Worm (Caenorhabditis elegans) whole organism, young adult: Measurements from ENCODE around the gene C25H3.17.

Source experiments
- B0019.2 ChIP-seq: fragments of 200-800 bp; sonication (Bioruptor generic); conservative IDR thresholded peaks from 2 replicates; pipeline ENCODE4 v1.3.6; 2022; ENCODE audit warnings: missing genetic modification reagents, missing genetic modification characterization, missing compliant biosample characterization
- B0035.1 ChIP-seq: sonication (generic microtip); optimal IDR thresholded peaks from 2 replicates; lab custom pipeline; 2016; ENCODE audit warnings: missing genetic modification characterization, mild to moderate bottlenecking, missing compliant biosample characterization, missing genotype, missing genetic modification reagents
- B0336.3 ChIP-seq: fragments of 200-800 bp; sonication (Bioruptor generic); IDR thresholded peaks from 2 replicates; pipeline ENCODE4 v1.3.6; 2022; ENCODE audit warnings: missing genetic modification characterization, missing compliant biosample characterization
- C17E4.6 ChIP-seq: fragments of 200-800 bp; sonication (Bioruptor generic); IDR thresholded peaks from 2 replicates; pipeline ENCODE4 v1.3.6; 2022; ENCODE audit warnings: missing genetic modification reagents, missing genetic modification characterization, missing compliant biosample characterization
- F33H1.4 ChIP-seq: fragments of 200-800 bp; sonication (Bioruptor generic); IDR thresholded peaks from 2 replicates; pipeline ENCODE4 v1.3.6; 2022; ENCODE audit warnings: missing genetic modification reagents, missing genetic modification characterization, missing compliant biosample characterization
- F37B4.10 ChIP-seq: fragments of 200-800 bp; sonication (Bioruptor generic); IDR thresholded peaks from 2 replicates; pipeline ENCODE4 v1.3.6; 2022; ENCODE audit warnings: missing genetic modification characterization, missing compliant biosample characterization
- F49E8.2 ChIP-seq: sonication (generic microtip); optimal IDR thresholded peaks from 3 replicates; lab custom pipeline; 2017; ENCODE audit warnings: missing genetic modification characterization, mild to moderate bottlenecking, missing compliant biosample characterization, antibody characterized with exemption, moderate library complexity; ENCODE audit not compliant: insufficient read depth
- F57C9.4 ChIP-seq: sonication (generic microtip); optimal IDR thresholded peaks from 2 replicates; lab custom pipeline; 2017; ENCODE audit warnings: mild to moderate bottlenecking, missing genetic modification characterization, missing compliant biosample characterization
- atf-7 ChIP-seq: sonication (generic microtip); optimal IDR thresholded peaks from 2 replicates; lab custom pipeline; 2017; ENCODE audit warnings: mild to moderate bottlenecking, missing genetic modification characterization, missing compliant biosample characterization
- attf-5 ChIP-seq: fragments of 200-800 bp; sonication (Bioruptor generic); optimal IDR thresholded peaks from 2 replicates; lab custom pipeline; 2018; ENCODE audit warnings: mild to moderate bottlenecking, missing genetic modification characterization, missing compliant biosample characterization
- bed-2 ChIP-seq: fragments of 200-800 bp; sonication (Bioruptor generic); IDR thresholded peaks from 2 replicates; pipeline ENCODE4 v1.3.6; 2022; ENCODE audit warnings: missing genetic modification reagents, missing genetic modification characterization, missing compliant biosample characterization
- cebp-1 ChIP-seq, 2 experiments: fragments of 200-800 bp in 1 of 2; sonication (Bioruptor generic) in 1 of 2; sonication (generic microtip) in 1 of 2; IDR thresholded peaks in 1 of 2; optimal IDR thresholded peaks in 1 of 2; 2 replicates each; pipeline versions ENCODE4 v1.3.6 to Lab custom; 2017 to 2022; ENCODE audit warnings: missing compliant biosample characterization in 2 of 2, missing genetic modification characterization in 2 of 2, mild to moderate bottlenecking in 1 of 2, missing genetic modification reagents in 1 of 2, moderate library complexity in 1 of 2
- cebp-2 ChIP-seq: fragments of 200-800 bp; sonication (Bioruptor generic); IDR thresholded peaks from 2 replicates; pipeline ENCODE4 v1.3.6; 2022; ENCODE audit warnings: missing genetic modification characterization, missing compliant biosample characterization
- ceh-40 ChIP-seq: fragments of 200-800 bp; sonication (Bioruptor generic); IDR thresholded peaks from 2 replicates; pipeline ENCODE4 v1.3.6; 2022; ENCODE audit warnings: missing genetic modification characterization, missing compliant biosample characterization
- ceh-58 ChIP-seq: fragments of 200-800 bp; sonication (Bioruptor generic); IDR thresholded peaks from 2 replicates; pipeline ENCODE4 v1.3.6; 2022; ENCODE audit warnings: missing genetic modification characterization, missing compliant biosample characterization
- ceh-91 ChIP-seq: fragments of 200-800 bp; sonication (Bioruptor generic); IDR thresholded peaks from 2 replicates; pipeline ENCODE4 v1.3.6; 2022; ENCODE audit warnings: missing genetic modification reagents, missing genetic modification characterization, missing compliant biosample characterization
- chd-7 ChIP-seq: sonication (generic microtip); optimal IDR thresholded peaks from 2 replicates; lab custom pipeline; 2016; ENCODE audit warnings: mild to moderate bottlenecking, missing genetic modification characterization, moderate library complexity, missing compliant biosample characterization
- egrh-3 ChIP-seq: fragments of 200-800 bp; sonication (Bioruptor generic); IDR thresholded peaks from 2 replicates; pipeline ENCODE4 v1.3.6; 2022; ENCODE audit warnings: missing genetic modification reagents, missing genetic modification characterization, missing compliant biosample characterization
- gei-17 ChIP-seq: fragments of 200-800 bp; sonication (Bioruptor generic); optimal IDR thresholded peaks from 2 replicates; lab custom pipeline; 2018; ENCODE audit warnings: mild to moderate bottlenecking, missing genetic modification characterization, missing compliant biosample characterization
- him-1 ChIP-seq: sonication (generic microtip); optimal IDR thresholded peaks from 2 replicates; lab custom pipeline; 2016; ENCODE audit warnings: missing genotype, missing genetic modification reagents, missing genetic modification characterization, missing compliant biosample characterization
- hrde-1 ChIP-seq: sonication (generic microtip); optimal IDR thresholded peaks from 2 replicates; lab custom pipeline; 2016; ENCODE audit warnings: missing genetic modification characterization, mild to moderate bottlenecking, missing compliant biosample characterization, moderate library complexity, missing genotype, missing genetic modification reagents, borderline replicate concordance
- let-526 ChIP-seq: fragments of 200-800 bp; sonication (Bioruptor generic); IDR thresholded peaks from 2 replicates; pipeline ENCODE4 v1.3.6; 2022; ENCODE audit warnings: missing genetic modification reagents, missing genetic modification characterization, missing compliant biosample characterization
- let-607 ChIP-seq, 2 experiments: fragments of 200-800 bp in 1 of 2; sonication (Bioruptor generic) in 1 of 2; sonication (generic microtip) in 1 of 2; optimal IDR thresholded peaks; 2 replicates each; lab custom pipeline; 2016 to 2018; ENCODE audit warnings: mild to moderate bottlenecking in 2 of 2, missing compliant biosample characterization in 2 of 2, missing genetic modification characterization in 2 of 2, moderate library complexity in 2 of 2, missing genotype in 1 of 2
- lin-26 ChIP-seq: fragments of 200-800 bp; sonication (Bioruptor generic); IDR thresholded peaks from 2 replicates; pipeline ENCODE4 v1.3.6; 2022; ENCODE audit warnings: missing genetic modification reagents, missing genetic modification characterization, missing compliant biosample characterization
- lsl-1 ChIP-seq: fragments of 200-800 bp; sonication (Bioruptor generic); optimal IDR thresholded peaks from 2 replicates; lab custom pipeline; 2018; ENCODE audit warnings: mild to moderate bottlenecking, missing genetic modification characterization, moderate library complexity, missing compliant biosample characterization
- lsy-27 ChIP-seq: sonication (generic microtip); optimal IDR thresholded peaks from 2 replicates; lab custom pipeline; 2017; ENCODE audit warnings: missing genetic modification characterization, mild to moderate bottlenecking, missing compliant biosample characterization, antibody characterized with exemption, missing genotype, borderline replicate concordance; ENCODE audit not compliant: insufficient read depth
- madf-10 ChIP-seq: sonication (generic microtip); optimal IDR thresholded peaks from 2 replicates; lab custom pipeline; 2016; ENCODE audit warnings: mild to moderate bottlenecking, missing genetic modification characterization, missing compliant biosample characterization
- madf-6 ChIP-seq: fragments of 200-800 bp; sonication (Bioruptor generic); IDR thresholded peaks from 2 replicates; pipeline ENCODE4 v1.3.6; 2022; ENCODE audit warnings: missing genetic modification reagents, missing genetic modification characterization, missing compliant biosample characterization
- nfya-2 ChIP-seq: fragments of 200-800 bp; sonication (Bioruptor generic); IDR thresholded peaks from 2 replicates; pipeline ENCODE4 v1.3.6; 2022; ENCODE audit warnings: missing genetic modification reagents, missing genetic modification characterization, missing compliant biosample characterization
- nfyb-1 ChIP-seq: fragments of 200-800 bp; sonication (Bioruptor generic); IDR thresholded peaks from 2 replicates; pipeline ENCODE4 v1.3.6; 2022; ENCODE audit warnings: missing genetic modification reagents, missing genetic modification characterization, missing compliant biosample characterization
- nhr-80 ChIP-seq: sonication (generic microtip); optimal IDR thresholded peaks from 2 replicates; lab custom pipeline; 2016; ENCODE audit warnings: missing genetic modification characterization, missing compliant biosample characterization
- pbrm-1 ChIP-seq: fragments of 200-800 bp; sonication (Bioruptor generic); IDR thresholded peaks from 2 replicates; pipeline ENCODE4 v1.3.6; 2022; ENCODE audit warnings: missing genetic modification reagents, missing genetic modification characterization, missing compliant biosample characterization
- rcor-1 ChIP-seq: fragments of 200-800 bp; sonication (Bioruptor generic); IDR thresholded peaks from 2 replicates; pipeline ENCODE4 v1.3.6; 2022; ENCODE audit warnings: missing genetic modification reagents, missing genetic modification characterization, missing compliant biosample characterization
- rpc-1 ChIP-seq, 2 experiments: fragments of 150-350 bp in 1 of 2; sonication (generic microtip) in 1 of 2; optimal IDR thresholded peaks; 2 replicates each; lab custom pipeline; 2014 to 2018; ENCODE audit warnings: missing biosample characterization in 1 of 2, missing genetic modification characterization in 1 of 2, missing genetic modification reagents in 1 of 2, missing genotype in 1 of 2
- snpc-1.1 ChIP-seq: sonication (generic microtip); optimal IDR thresholded peaks from 2 replicates; lab custom pipeline; 2017; ENCODE audit warnings: missing genetic modification characterization, mild to moderate bottlenecking, missing compliant biosample characterization, antibody characterized with exemption, moderate library complexity, missing genotype, missing genetic modification reagents; ENCODE audit not compliant: insufficient read depth
- snpc-3.4 ChIP-seq: sonication (generic microtip); optimal IDR thresholded peaks from 2 replicates; lab custom pipeline; 2017; ENCODE audit warnings: missing genetic modification characterization, mild to moderate bottlenecking, missing compliant biosample characterization, antibody characterized with exemption, moderate library complexity, missing genotype, missing genetic modification reagents
- snpc-4 ChIP-seq, 5 experiments: fragments of 150-350 bp in 1 of 5; sonication (generic microtip) in 4 of 5; optimal IDR thresholded peaks; 2 replicates each; lab custom pipeline; 2014 to 2018; ENCODE audit warnings: missing genetic modification characterization in 5 of 5, missing biosample characterization in 3 of 5, antibody characterized with exemption in 2 of 5, mild to moderate bottlenecking in 2 of 5, missing compliant biosample characterization in 2 of 5, missing genotype in 2 of 5, moderate library complexity in 2 of 5, missing genetic modification reagents in 1 of 5
- somi-1 ChIP-seq: fragments of 200-800 bp; sonication (Bioruptor generic); optimal IDR thresholded peaks from 2 replicates; lab custom pipeline; 2018; ENCODE audit warnings: mild to moderate bottlenecking, missing genetic modification characterization, missing compliant biosample characterization
- tbp1 ChIP-seq: fragments of 200-800 bp; sonication (Bioruptor generic); optimal IDR thresholded peaks from 2 replicates; lab custom pipeline; 2018; ENCODE audit warnings: mild to moderate bottlenecking, missing genetic modification characterization, missing compliant biosample characterization
- tlf-1 ChIP-seq: fragments of 200-800 bp; sonication (Bioruptor generic); optimal IDR thresholded peaks from 2 replicates; lab custom pipeline; 2018; ENCODE audit warnings: mild to moderate bottlenecking, missing genetic modification characterization, missing compliant biosample characterization
- unc-130 ChIP-seq: sonication (generic microtip); optimal IDR thresholded peaks from 2 replicates; lab custom pipeline; 2016; ENCODE audit warnings: missing genetic modification reagents, missing genetic modification characterization, missing compliant biosample characterization
- ztf-26 ChIP-seq: sonication (generic microtip); optimal IDR thresholded peaks from 2 replicates; lab custom pipeline; 2017; ENCODE audit warnings: missing genetic modification characterization, missing compliant biosample characterization
- ztf-28 ChIP-seq: fragments of 200-800 bp; sonication (Bioruptor generic); IDR thresholded peaks from 2 replicates; pipeline ENCODE4 v1.3.6; 2022; ENCODE audit warnings: missing genetic modification reagents, missing genetic modification characterization, missing compliant biosample characterization
- ztf-6 ChIP-seq: fragments of 200-800 bp; sonication (Bioruptor generic); IDR thresholded peaks from 2 replicates; pipeline ENCODE4 v1.3.6; 2022; ENCODE audit warnings: missing genetic modification reagents, missing genetic modification characterization, missing compliant biosample characterization

C25H3.17 gene

ce11 chrII:5698254-5698653 is 28.8 kb upstream of the C25H3.17 start:
- TF ChIP-seq atf-7 (tag; lab: Kevin White, UChicago) (peak; percentile 41), chd-7 (peak; percentile 33), lin-26 (GFP tag; lab: Robert Waterston, UW) (peak; percentile 51; the same call in 1 of the 2 replicates), ceh-58 (GFP tag; lab: Robert Waterston, UW) (no peak), snpc-4 (GFP tag; optimal IDR thresholded peaks at IDR 0.05; lab: Kevin White, UChicago) (no peak), snpc-4 (tag; optimal IDR thresholded peaks at IDR 0.05; lab: Kevin White, UChicago) (peak in 2 of 4 experiments; percentile 21 to 64), ceh-91 (GFP tag; lab: Robert Waterston, UW) (no peak), tbp1 (GFP tag; lab: Kevin White, UChicago) (peak; percentile 29), tlf-1 (GFP tag; lab: Kevin White, UChicago) (peak; percentile 25), attf-5 (peak; percentile 37), gei-17 (GFP tag; lab: Kevin White, UChicago) (no peak), ztf-26 (tag; lab: Kevin White, UChicago) (peak; percentile 11), B0336.3 (GFP tag; lab: Robert Waterston, UW) (0 out of 2 replicates have a peak, but pooled peaks have one; percentile 20), cebp-1 (GFP tag; IDR thresholded peaks at IDR 0.05; lab: Robert Waterston, UW) (no peak), cebp-1 (tag; optimal IDR thresholded peaks at IDR 0.05; lab: Kevin White, UChicago) (peak; percentile 52), nhr-80 (tag; lab: Kevin White, UChicago) (peak; percentile 58), F49E8.2 (tag; lab: Kevin White, UChicago) (no peak)

- TF ChIP-seq B0019.2 (GFP tag; lab: Robert Waterston, UW) (no peak), ceh-40 (GFP tag; lab: Robert Waterston, UW) (no peak), unc-130 (GFP tag; lab: Kevin White, UChicago) (no peak), somi-1 (no peak), ceh-91 (GFP tag; lab: Robert Waterston, UW) (no peak), egrh-3 (no peak), snpc-3.4 (tag; lab: Kevin White, UChicago) (no peak), let-526 (GFP tag; lab: Robert Waterston, UW) (no peak), B0035.1 (tag; lab: Kevin White, UChicago) (no peak), him-1 (no peak), nfyb-1 (GFP tag; lab: Robert Waterston, UW) (no peak), hrde-1 (tag; lab: Kevin White, UChicago) (no peak), madf-6 (no peak), C17E4.6 (GFP tag; lab: Robert Waterston, UW) (no peak), rcor-1 (GFP tag; lab: Robert Waterston, UW) (no peak), ztf-6 (GFP tag; lab: Robert Waterston, UW) (no peak), cebp-2 (no peak)
Measured at ce11 chrII:5697338-5697737, 27.9 kb upstream of the C25H3.17 start.

ce11 chrII:5696218-5696617 is 26.7 kb upstream of the C25H3.17 start:
- no peak for TF ChIP-seq snpc-1.1 (tag; lab: Kevin White, UChicago)
- TF ChIP-seq B0035.1 (tag; lab: Kevin White, UChicago), result no peak
- no peak for TF ChIP-seq ztf-28 (GFP tag; lab: Robert Waterston, UW)
- TF ChIP-seq lsl-1 (GFP tag; lab: Kevin White, UChicago), result no peak
- TF ChIP-seq ceh-91 (GFP tag; lab: Robert Waterston, UW), result no peak
- TF ChIP-seq B0336.3 (GFP tag; lab: Robert Waterston, UW), result no peak
- TF ChIP-seq F37B4.10 (GFP tag; lab: Robert Waterston, UW), result no peak
- no peak for TF ChIP-seq madf-10 (tag; lab: Kevin White, UChicago)
- TF ChIP-seq lsy-27, result no peak
- TF ChIP-seq nfya-2 (GFP tag; lab: Robert Waterston, UW), result no peak
- no peak for TF ChIP-seq F33H1.4 (GFP tag; lab: Robert Waterston, UW)
- TF ChIP-seq let-607 (tag; optimal IDR thresholded peaks at IDR 0.05; lab: Kevin White, UChicago), result no peak
- TF ChIP-seq F57C9.4 (tag; lab: Kevin White, UChicago), result no peak
- TF ChIP-seq rpc-1 (optimal IDR thresholded peaks at IDR 0.05; lab: Kevin White, UChicago), result no peak
- no peak for TF ChIP-seq rpc-1 (tag; optimal IDR thresholded peaks at IDR 0.05; lab: Kevin White, UChicago)
- TF ChIP-seq bed-2 (GFP tag; lab: Robert Waterston, UW), result no peak
- no peak for TF ChIP-seq pbrm-1 (GFP tag; lab: Robert Waterston, UW)
- TF ChIP-seq B0019.2 (GFP tag; lab: Robert Waterston, UW), result no peak
